Worm (Caenorhabditis elegans) whole organism, mixed stage, embryonic: ENCODE measurements around the gene flad-1.

Source experiments
- M03D4.4 ChIP-seq: sonication (generic microtip); optimal IDR thresholded peaks from 2 replicates; lab custom pipeline; 2017; ENCODE audit warnings: mild to moderate bottlenecking, missing genetic modification characterization, missing compliant biosample characterization
- bed-3 ChIP-seq: fragments of 200-800 bp; sonication (Bioruptor generic); optimal IDR thresholded peaks from 3 replicates; lab custom pipeline; 2018; ENCODE audit warnings: mild to moderate bottlenecking, missing genetic modification characterization, moderate library complexity, missing compliant biosample characterization
- blmp-1 ChIP-seq: fragments of 150-350 bp; optimal IDR thresholded peaks from 2 replicates; lab custom pipeline; 2014; ENCODE audit warnings: missing biosample characterization, missing genetic modification characterization
- ceh-39 ChIP-seq: fragments of 150-350 bp; optimal IDR thresholded peaks from 2 replicates; lab custom pipeline; 2014; ENCODE audit warnings: missing biosample characterization, missing genetic modification characterization
- ceh-83 ChIP-seq: fragments of 200-800 bp; sonication (Bioruptor generic); optimal IDR thresholded peaks from 2 replicates; lab custom pipeline; 2018; ENCODE audit warnings: mild to moderate bottlenecking, missing genetic modification characterization, missing compliant biosample characterization
- ces-1 ChIP-seq: fragments of 150-350 bp; optimal IDR thresholded peaks from 2 replicates; lab custom pipeline; 2014; ENCODE audit warnings: missing biosample characterization, missing genetic modification reagents, missing genetic modification characterization
- cnd-1 ChIP-seq: fragments of 200-800 bp; sonication (Bioruptor generic); optimal IDR thresholded peaks from 2 replicates; lab custom pipeline; 2018; ENCODE audit warnings: mild to moderate bottlenecking, missing genetic modification characterization, missing compliant biosample characterization
- drap-1 ChIP-seq: fragments of 200-800 bp; sonication (Bioruptor generic); optimal IDR thresholded peaks from 3 replicates; lab custom pipeline; 2018; ENCODE audit warnings: mild to moderate bottlenecking, missing genetic modification characterization, missing compliant biosample characterization
- elt-3 ChIP-seq: fragments of 150-350 bp; optimal IDR thresholded peaks from 2 replicates; lab custom pipeline; 2014; ENCODE audit warnings: missing biosample characterization, missing genetic modification characterization
- flh-1 ChIP-seq: fragments of 200-800 bp; sonication (Bioruptor generic); optimal IDR thresholded peaks from 2 replicates; lab custom pipeline; 2018; ENCODE audit warnings: mild to moderate bottlenecking, missing genetic modification characterization, moderate library complexity, missing compliant biosample characterization
- ham-2 ChIP-seq: fragments of 200-800 bp; sonication (Bioruptor generic); optimal IDR thresholded peaks from 2 replicates; lab custom pipeline; 2018; ENCODE audit warnings: mild to moderate bottlenecking, missing genetic modification characterization, missing compliant biosample characterization
- hlh-1 ChIP-seq: fragments of 150-350 bp; optimal IDR thresholded peaks from 2 replicates; lab custom pipeline; 2014; ENCODE audit warnings: missing biosample characterization, missing genetic modification reagents, missing genetic modification characterization
- lin-13 ChIP-seq: fragments of 150-350 bp; optimal IDR thresholded peaks from 2 replicates; lab custom pipeline; 2014; ENCODE audit warnings: missing biosample characterization, missing genetic modification characterization
- lin-32 ChIP-seq: fragments of 200-800 bp; sonication (Bioruptor generic); optimal IDR thresholded peaks from 2 replicates; lab custom pipeline; 2018; ENCODE audit warnings: mild to moderate bottlenecking, missing genetic modification characterization, missing compliant biosample characterization
- lsy-2 ChIP-seq: fragments of 150-350 bp; optimal IDR thresholded peaks from 2 replicates; lab custom pipeline; 2014; ENCODE audit warnings: missing biosample characterization, missing genetic modification characterization
- mab-5 ChIP-seq: fragments of 150-350 bp; optimal IDR thresholded peaks from 2 replicates; lab custom pipeline; 2014; ENCODE audit warnings: missing biosample characterization, missing genetic modification characterization
- mep-1 ChIP-seq: fragments of 150-350 bp; optimal IDR thresholded peaks from 2 replicates; lab custom pipeline; 2017; ENCODE audit warnings: missing biosample characterization, missing genetic modification reagents, missing genetic modification characterization, inconsistent platforms
- mls-2 ChIP-seq: sonication (generic microtip); optimal IDR thresholded peaks from 2 replicates; lab custom pipeline; 2016; ENCODE audit warnings: mild to moderate bottlenecking, missing genetic modification characterization, moderate library complexity, missing compliant biosample characterization
- nhr-12 ChIP-seq: fragments of 150-350 bp; optimal IDR thresholded peaks from 2 replicates; lab custom pipeline; 2014; ENCODE audit warnings: missing biosample characterization, missing genetic modification characterization
- nhr-2 ChIP-seq: fragments of 150-350 bp; optimal IDR thresholded peaks from 2 replicates; lab custom pipeline; 2014; ENCODE audit warnings: missing biosample characterization, missing genetic modification characterization
- nhr-237 ChIP-seq: fragments of 150-350 bp; optimal IDR thresholded peaks from 2 replicates; lab custom pipeline; 2014; ENCODE audit warnings: missing biosample characterization, missing genetic modification characterization
- nhr-76 ChIP-seq: sonication (generic microtip); optimal IDR thresholded peaks from 2 replicates; lab custom pipeline; 2017; ENCODE audit warnings: missing biosample characterization, missing genetic modification characterization
- sem-2 ChIP-seq: fragments of 200-800 bp; sonication (Bioruptor generic); optimal IDR thresholded peaks from 2 replicates; lab custom pipeline; 2018; ENCODE audit warnings: mild to moderate bottlenecking, missing genetic modification characterization, missing compliant biosample characterization
- snpc-4 ChIP-seq: fragments of 150-350 bp; optimal IDR thresholded peaks from 2 replicates; lab custom pipeline; 2014; ENCODE audit warnings: missing biosample characterization, missing genetic modification characterization
- sptf-1 ChIP-seq: sonication (generic microtip); optimal IDR thresholded peaks from 2 replicates; lab custom pipeline; 2017; ENCODE audit warnings: mild to moderate bottlenecking, missing genetic modification characterization, moderate library complexity, missing compliant biosample characterization
- tbx-8 ChIP-seq: fragments of 200-800 bp; sonication (Bioruptor generic); optimal IDR thresholded peaks from 2 replicates; lab custom pipeline; 2018; ENCODE audit warnings: mild to moderate bottlenecking, missing genetic modification characterization, moderate library complexity, missing compliant biosample characterization
- unc-120 ChIP-seq: sonication (generic microtip); optimal IDR thresholded peaks from 2 replicates; lab custom pipeline; 2017; ENCODE audit warnings: missing genetic modification characterization, missing compliant biosample characterization; ENCODE audit not compliant: poor library complexity, severe bottlenecking
- unc-39 ChIP-seq: fragments of 150-350 bp; optimal IDR thresholded peaks from 2 replicates; lab custom pipeline; 2014; ENCODE audit warnings: missing biosample characterization, missing genetic modification characterization
- unc-62 ChIP-seq: fragments of 150-350 bp; optimal IDR thresholded peaks from 2 replicates; lab custom pipeline; 2014; ENCODE audit warnings: missing biosample characterization, missing genetic modification reagents, missing genetic modification characterization
- zip-8 ChIP-seq: fragments of 150-350 bp; optimal IDR thresholded peaks from 2 replicates; lab custom pipeline; 2014; ENCODE audit warnings: missing biosample characterization, missing genetic modification characterization
- ztf-11 ChIP-seq: fragments of 150-350 bp; optimal IDR thresholded peaks from 2 replicates; lab custom pipeline; 2014; ENCODE audit warnings: missing biosample characterization, missing genetic modification characterization

flad-1 gene

DNA sequence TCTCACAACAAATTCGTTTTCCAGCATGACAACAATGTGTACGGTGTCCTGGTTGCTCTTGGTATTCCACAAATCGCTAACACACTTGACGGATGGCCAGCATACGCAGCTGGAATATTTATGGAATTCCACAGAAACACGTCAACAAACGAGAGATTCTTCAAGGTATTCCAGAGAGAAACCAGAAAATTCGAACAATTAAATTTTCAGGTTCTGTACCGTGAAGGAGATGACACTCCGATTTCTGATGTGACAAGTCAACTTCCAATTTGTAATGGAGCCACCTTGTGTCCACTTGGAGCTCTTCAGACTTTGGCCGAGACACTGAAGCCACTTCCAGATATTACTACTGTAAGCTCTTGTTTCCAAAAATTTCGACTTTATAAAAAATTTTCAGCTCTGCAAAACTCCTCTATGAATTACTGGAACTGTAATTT lies 10.0 kb upstream of the flad-1 start:
- TF ChIP-seq lin-13 (tag; lab: Kevin White, UChicago) = no peak
- TF ChIP-seq tbx-8 (GFP tag; lab: Kevin White, UChicago) = no peak
- TF ChIP-seq ztf-11 (tag; lab: Kevin White, UChicago) = no peak
- no peak for TF ChIP-seq mab-5 (tag; lab: Kevin White, UChicago)
- TF ChIP-seq sptf-1 (tag; lab: Kevin White, UChicago) = no peak
- TF ChIP-seq hlh-1 (tag; lab: Kevin White, UChicago) = no peak
- TF ChIP-seq, all 35 proteins: peak for 0

DNA sequence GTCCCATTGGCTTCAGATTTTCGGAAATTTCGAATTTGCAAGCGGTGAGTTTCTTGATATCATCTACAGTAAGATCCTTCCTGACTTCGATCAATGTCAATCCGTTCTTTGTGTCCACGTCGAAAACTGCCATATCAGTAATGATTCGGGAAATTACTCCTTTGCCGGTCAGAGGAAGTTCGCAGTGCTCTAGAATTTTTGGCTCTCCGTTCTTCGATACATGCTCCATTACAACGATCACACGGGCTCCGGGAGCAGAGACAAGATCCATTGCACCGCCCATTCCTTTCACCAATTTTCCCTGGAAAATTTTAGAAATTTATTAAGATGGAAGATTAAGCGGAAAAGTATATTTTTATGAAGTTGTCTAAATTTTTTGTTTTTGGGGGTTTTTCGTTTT lies 9.4 kb upstream of the flad-1 start:
- TF ChIP-seq zip-8 (tag; lab: Kevin White, UChicago) = no peak
- TF ChIP-seq ztf-11 (tag; lab: Kevin White, UChicago) = no peak
- no peak for TF ChIP-seq hlh-1 (tag; lab: Kevin White, UChicago)
- TF ChIP-seq drap-1 = no peak
- no peak for TF ChIP-seq lin-32 (GFP tag; lab: Kevin White, UChicago)
- no peak for TF ChIP-seq ceh-39 (tag; lab: Kevin White, UChicago)
- TF ChIP-seq elt-3 (tag; lab: Kevin White, UChicago) = no peak
- no peak for TF ChIP-seq snpc-4
- no peak for TF ChIP-seq tbx-8 (GFP tag; lab: Kevin White, UChicago)
- no peak for TF ChIP-seq unc-62 (GFP tag; lab: Kevin White, UChicago)
- TF ChIP-seq lsy-2 = no peak
- no peak for TF ChIP-seq sem-2
- TF ChIP-seq unc-39 (tag; lab: Kevin White, UChicago) = no peak
- TF ChIP-seq mab-5 (tag; lab: Kevin White, UChicago) = no peak
- TF ChIP-seq M03D4.4 (tag; lab: Kevin White, UChicago) = no peak

DNA sequence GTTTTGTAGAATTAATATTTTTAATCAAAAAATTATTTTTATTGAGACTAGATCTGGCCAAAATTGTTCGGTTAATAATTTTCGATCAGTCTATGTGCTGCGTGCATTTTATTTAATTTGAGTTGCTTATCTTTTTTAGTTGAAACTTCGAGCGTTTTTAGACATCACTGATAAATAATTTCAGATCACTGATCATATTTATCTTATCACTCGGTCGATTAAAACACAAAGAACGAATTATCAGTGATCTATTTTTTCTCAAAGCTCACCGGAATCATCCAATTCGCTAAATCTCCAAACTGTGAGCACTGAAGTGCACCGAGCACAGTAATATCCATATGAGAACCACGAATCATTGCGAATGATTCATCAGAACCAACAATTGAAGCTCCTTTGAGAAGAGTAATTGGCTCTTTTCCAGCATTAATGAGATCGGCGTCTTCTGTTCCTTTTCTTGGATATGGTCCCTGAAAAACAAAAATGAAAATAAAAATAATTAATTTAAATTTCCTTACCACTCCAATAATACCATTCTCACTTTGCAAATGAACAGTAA lies 8.8 kb upstream of the flad-1 start:
- TF ChIP-seq nhr-237 (tag; lab: Kevin White, UChicago) = no peak
- no peak for TF ChIP-seq hlh-1 (tag; lab: Kevin White, UChicago)
- no peak for TF ChIP-seq M03D4.4 (tag; lab: Kevin White, UChicago)
- no peak for TF ChIP-seq cnd-1 (tag; lab: Kevin White, UChicago)
- TF ChIP-seq unc-62 (GFP tag; lab: Kevin White, UChicago) = no peak
- no peak for TF ChIP-seq unc-39 (tag; lab: Kevin White, UChicago)
- no peak for TF ChIP-seq flh-1
- TF ChIP-seq mls-2 (tag; lab: Kevin White, UChicago) = no peak
- no peak for TF ChIP-seq ces-1 (GFP tag; lab: Kevin White, UChicago)
- TF ChIP-seq mep-1 (tag; lab: Kevin White, UChicago) = no peak
- TF ChIP-seq unc-120 (tag; lab: Kevin White, UChicago) = no peak
- no peak for TF ChIP-seq ceh-39 (tag; lab: Kevin White, UChicago)
- no peak for TF ChIP-seq lin-13 (tag; lab: Kevin White, UChicago)
- TF ChIP-seq nhr-2 = no peak
- TF ChIP-seq bed-3 = no peak
- TF ChIP-seq nhr-12 (tag; lab: Kevin White, UChicago) = no peak
- TF ChIP-seq ztf-11 (tag; lab: Kevin White, UChicago) = no peak
- no peak for TF ChIP-seq ceh-83
- no peak for TF ChIP-seq sptf-1 (tag; lab: Kevin White, UChicago)

DNA sequence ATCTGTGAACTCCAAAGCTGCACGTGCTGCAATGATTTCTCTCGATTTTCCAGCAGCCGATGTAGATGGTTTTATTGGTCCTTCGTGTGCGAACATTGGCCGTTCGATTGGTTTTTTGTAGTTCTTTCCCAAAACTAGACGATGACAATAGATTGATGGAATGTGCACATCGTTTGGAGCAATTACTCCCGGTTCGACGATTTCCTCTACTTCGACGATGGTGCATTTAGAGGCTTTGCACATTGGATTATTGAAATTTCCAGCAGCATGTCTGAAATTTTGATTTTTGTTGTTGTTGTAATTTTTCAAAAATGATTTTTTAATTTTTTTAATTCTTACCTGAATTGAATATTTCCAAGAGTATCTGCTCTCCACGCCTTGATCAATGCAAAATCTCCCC lies 8.3 kb upstream of the flad-1 start:
- TF ChIP-seq hlh-1 (tag; lab: Kevin White, UChicago) (no peak), mep-1 (tag; lab: Kevin White, UChicago) (no peak), unc-120 (tag; lab: Kevin White, UChicago) (no peak), zip-8 (tag; lab: Kevin White, UChicago) (no peak), ham-2 (no peak), bed-3 (no peak), tbx-8 (GFP tag; lab: Kevin White, UChicago) (no peak), unc-39 (tag; lab: Kevin White, UChicago) (no peak), cnd-1 (tag; lab: Kevin White, UChicago) (no peak), nhr-12 (tag; lab: Kevin White, UChicago) (no peak), mab-5 (tag; lab: Kevin White, UChicago) (no peak), blmp-1 (no peak), ztf-11 (tag; lab: Kevin White, UChicago) (no peak), lsy-2 (no peak), nhr-76 (tag; lab: Kevin White, UChicago) (no peak), ceh-39 (tag; lab: Kevin White, UChicago) (no peak), unc-62 (GFP tag; lab: Kevin White, UChicago) (no peak)
